Worm (Caenorhabditis elegans) whole organism, midembryonic: ENCODE data around the gene gld-3.

ENCODE experiments used
- T22C8.4 ChIP-seq: fragments of 200-800 bp; sonication (Bioruptor generic); IDR thresholded peaks from 2 replicates; pipeline ENCODE4 v1.3.6; 2022; ENCODE audit warnings: missing genetic modification characterization, missing compliant biosample characterization
- cog-1 ChIP-seq: sonication (generic microtip); optimal IDR thresholded peaks from 2 replicates; lab custom pipeline; 2016; ENCODE audit warnings: missing genetic modification characterization, missing compliant biosample characterization
- flt-1 ChIP-seq: fragments of 200-800 bp; sonication (Bioruptor generic); IDR thresholded peaks from 2 replicates; pipeline ENCODE4 v1.3.6; 2022; ENCODE audit warnings: missing genetic modification characterization, missing compliant biosample characterization
- klf-2 ChIP-seq: fragments of 200-800 bp; sonication (Bioruptor generic); conservative IDR thresholded peaks from 2 replicates; pipeline ENCODE4 v1.3.6; 2022; ENCODE audit warnings: missing genetic modification reagents, missing genetic modification characterization, missing compliant biosample characterization
- med-1 ChIP-seq: sonication (generic microtip); optimal IDR thresholded peaks from 2 replicates; lab custom pipeline; 2017; ENCODE audit warnings: missing genetic modification characterization, mild to moderate bottlenecking, missing compliant biosample characterization, antibody characterized with exemption, missing genetic modification reagents; ENCODE audit not compliant: insufficient read depth
- ref-1 ChIP-seq: fragments of 200-800 bp; sonication (Bioruptor generic); conservative IDR thresholded peaks from 2 replicates; pipeline ENCODE4 v1.3.6; 2022; ENCODE audit warnings: missing genetic modification reagents, missing genetic modification characterization, missing compliant biosample characterization
- tab-1 ChIP-seq: fragments of 200-800 bp; sonication (Bioruptor generic); IDR thresholded peaks from 2 replicates; pipeline ENCODE4 v1.3.6; 2022; ENCODE audit warnings: missing genetic modification characterization, missing compliant biosample characterization
- ztf-23 ChIP-seq: fragments of 200-800 bp; sonication (Bioruptor generic); IDR thresholded peaks from 2 replicates; pipeline ENCODE4 v1.3.6; 2022; ENCODE audit warnings: missing genetic modification reagents, missing genetic modification characterization, missing compliant biosample characterization
- ztf-29 ChIP-seq: fragments of 200-800 bp; sonication (Bioruptor generic); IDR thresholded peaks from 2 replicates; pipeline ENCODE4 v1.3.6; 2022; ENCODE audit warnings: missing genetic modification reagents, missing genetic modification characterization, missing compliant biosample characterization

Gene gld-3

DNA sequence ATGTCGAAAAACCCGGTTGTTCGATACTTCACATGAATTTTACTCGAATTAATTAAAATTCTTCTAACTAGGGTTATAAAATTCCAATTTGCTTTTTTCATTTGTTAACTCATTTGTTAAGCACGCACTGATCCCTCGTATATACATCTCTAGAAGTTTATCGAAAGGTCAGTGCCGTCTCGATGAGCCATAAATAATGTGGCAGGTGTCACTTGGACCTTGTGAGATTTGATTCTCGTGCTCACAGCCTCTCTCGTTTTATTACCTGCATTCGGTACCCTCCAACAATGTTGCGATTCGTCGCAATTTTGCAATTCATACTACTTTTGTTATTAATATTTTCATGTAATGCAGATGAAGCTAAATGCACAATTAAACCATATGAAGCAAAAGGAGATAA lies 16.1 kb upstream of the gld-3 start, which contains the start of gene spon-1:
spon-1 (plus strand) TSS at position 208 of the 400 bp plus-strand sequence.
- TF ChIP-seq cog-1 (tag; lab: Kevin White, UChicago) (no peak), tab-1 (GFP tag; lab: Robert Waterston, UW) (no peak), klf-2 (GFP tag; lab: Robert Waterston, UW) (no peak), flt-1 (GFP tag; lab: Robert Waterston, UW) (no peak), ztf-29 (GFP tag; lab: Robert Waterston, UW) (no peak)

DNA sequence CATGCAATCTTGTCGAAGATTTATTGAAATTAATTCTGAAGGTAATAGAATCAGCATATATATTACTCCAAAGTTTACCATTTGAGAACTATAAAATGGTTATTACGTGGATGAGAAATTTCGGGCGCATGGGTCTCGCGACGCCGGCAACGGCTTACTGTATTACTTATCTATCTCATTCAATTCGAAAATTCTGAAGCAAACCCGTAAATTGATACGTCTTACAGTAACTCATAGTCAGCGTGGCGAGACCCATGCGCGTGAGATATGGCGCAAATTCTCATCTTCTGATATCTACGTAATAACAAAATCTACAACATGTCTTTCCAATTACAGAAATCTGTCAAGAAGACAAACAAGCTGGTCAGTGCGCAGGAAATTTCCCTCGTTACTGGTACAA lies 12.9 kb upstream of the gld-3 start:
- TF ChIP-seq T22C8.4 (GFP tag; lab: Robert Waterston, UW) = no peak
- TF ChIP-seq ref-1 (GFP tag; lab: Robert Waterston, UW) = no peak
- no peak for TF ChIP-seq med-1

DNA sequence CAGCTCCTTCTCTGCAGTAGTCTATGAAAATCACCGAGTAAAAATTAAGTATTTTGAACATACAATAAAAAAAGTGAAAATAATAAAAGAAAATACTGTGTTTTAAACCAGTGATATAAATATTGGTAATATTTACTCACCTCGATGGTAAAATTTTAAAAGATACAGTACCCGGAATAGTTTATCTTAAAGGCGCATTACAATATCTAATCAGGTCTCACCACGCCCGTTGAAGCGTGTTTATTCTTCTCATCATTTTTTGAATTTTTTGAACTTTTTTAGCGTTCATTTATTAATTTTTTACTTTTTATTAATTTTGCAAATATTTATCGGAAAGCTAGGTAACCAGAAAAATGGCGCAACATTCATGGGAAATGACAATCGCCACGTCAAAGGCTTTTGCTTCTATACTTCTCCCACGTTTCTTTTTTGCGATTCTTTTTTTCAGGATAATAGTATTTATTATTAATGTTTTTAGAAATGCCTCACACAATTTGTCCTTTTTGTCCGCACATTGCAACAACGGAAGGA lies 10.6 kb upstream of the gld-3 start, which contains the start of gene F10E7.2:
F10E7.2 (plus strand) TSS at position 481 of the 531 bp plus-strand sequence.
- TF ChIP-seq flt-1 (GFP tag; lab: Robert Waterston, UW) (no peak), tab-1 (GFP tag; lab: Robert Waterston, UW) (no peak), klf-2 (GFP tag; lab: Robert Waterston, UW) (no peak), ztf-23 (no peak), T22C8.4 (GFP tag; lab: Robert Waterston, UW) (no peak), med-1 (no peak), ztf-29 (GFP tag; lab: Robert Waterston, UW) (no peak), cog-1 (tag; lab: Kevin White, UChicago) (no peak)

ce11 chrII:7122661-7123418 lies 9.6 kb upstream of the gld-3 start, which contains the start of gene F10E7.11:
TSS of gene F10E7.11 (minus strand) at chrII:7122892.
- no peak for TF ChIP-seq ref-1 (GFP tag; lab: Robert Waterston, UW)
- TF ChIP-seq klf-2 (GFP tag; lab: Robert Waterston, UW) = no peak

DNA sequence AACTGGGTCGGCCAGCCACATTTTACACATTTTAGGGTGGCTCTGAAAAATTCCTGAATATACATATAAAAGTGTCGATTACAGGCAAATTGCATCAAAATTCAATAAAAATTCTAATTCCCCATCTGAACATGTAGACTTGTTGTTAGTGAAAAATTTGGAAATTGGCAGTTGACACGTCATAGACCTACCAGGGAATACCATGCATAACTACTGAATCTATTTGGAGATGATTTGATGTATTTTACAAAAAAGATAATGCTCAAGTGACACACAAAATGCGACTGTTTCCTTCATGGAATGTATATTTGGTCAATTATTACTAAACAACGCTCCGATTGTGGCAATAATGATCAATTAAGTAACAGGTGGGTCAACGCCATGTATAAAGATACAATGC lies 6.0 kb upstream of the gld-3 start, which contains the start of gene F10E7.1:
F10E7.1 (plus strand) TSS at position 301 of the 400 bp plus-strand sequence.
- TF ChIP-seq flt-1 (GFP tag; lab: Robert Waterston, UW) = no peak
- no peak for TF ChIP-seq cog-1 (tag; lab: Kevin White, UChicago)
- TF ChIP-seq ztf-23 = no peak
- no peak for TF ChIP-seq klf-2 (GFP tag; lab: Robert Waterston, UW)
- no peak for TF ChIP-seq tab-1 (GFP tag; lab: Robert Waterston, UW)
- TF ChIP-seq T22C8.4 (GFP tag; lab: Robert Waterston, UW) = no peak
- TF ChIP-seq med-1 = no peak
- TF ChIP-seq ztf-29 (GFP tag; lab: Robert Waterston, UW) = no peak
- TF ChIP-seq ref-1 (GFP tag; lab: Robert Waterston, UW) = no peak

ce11 chrII:7139064-7139463 lies 6.6 kb downstream of the gld-3 start:
- no peak for TF ChIP-seq tab-1 (GFP tag; lab: Robert Waterston, UW)
- TF ChIP-seq flt-1 (GFP tag; lab: Robert Waterston, UW) = no peak
- no peak for TF ChIP-seq cog-1 (tag; lab: Kevin White, UChicago)
- no peak for TF ChIP-seq med-1
- TF ChIP-seq ztf-23 = no peak
- TF ChIP-seq klf-2 (GFP tag; lab: Robert Waterston, UW) = no peak
- no peak for TF ChIP-seq ztf-29 (GFP tag; lab: Robert Waterston, UW)
- no peak for TF ChIP-seq T22C8.4 (GFP tag; lab: Robert Waterston, UW)
- TF ChIP-seq ref-1 (GFP tag; lab: Robert Waterston, UW) = no peak

DNA sequence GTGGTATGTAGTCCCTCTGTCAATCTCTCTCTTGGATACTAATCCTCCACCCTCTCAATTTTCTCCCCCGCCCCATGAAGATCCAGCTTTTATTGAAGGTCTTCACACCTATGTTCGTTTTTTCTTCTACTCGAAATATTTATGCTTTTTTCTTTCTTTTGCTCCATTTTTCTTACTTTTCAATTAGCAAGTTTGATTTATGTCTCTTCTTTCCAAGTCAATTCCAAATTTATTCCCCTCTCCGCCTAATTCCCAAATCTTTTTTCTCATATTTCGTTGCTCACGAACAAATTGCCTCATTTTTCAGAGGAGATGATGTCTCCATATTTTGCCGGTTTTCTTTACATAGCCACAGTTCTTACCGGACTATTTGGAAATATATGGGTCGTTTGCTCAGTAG lies 11.9 kb downstream of the gld-3 start, which contains the start of gene npr-31:
npr-31 (plus strand) TSS at position 301 of the 400 bp plus-strand sequence.
- TF ChIP-seq T22C8.4 (GFP tag; lab: Robert Waterston, UW) = no peak
- no peak for TF ChIP-seq ztf-29 (GFP tag; lab: Robert Waterston, UW)
- no peak for TF ChIP-seq klf-2 (GFP tag; lab: Robert Waterston, UW)
- TF ChIP-seq cog-1 (tag; lab: Kevin White, UChicago) = no peak
- TF ChIP-seq flt-1 (GFP tag; lab: Robert Waterston, UW) = no peak
- TF ChIP-seq ztf-23 = no peak
- TF ChIP-seq med-1 = no peak
- no peak for TF ChIP-seq tab-1 (GFP tag; lab: Robert Waterston, UW)
- TF ChIP-seq ref-1 (GFP tag; lab: Robert Waterston, UW) = no peak

DNA sequence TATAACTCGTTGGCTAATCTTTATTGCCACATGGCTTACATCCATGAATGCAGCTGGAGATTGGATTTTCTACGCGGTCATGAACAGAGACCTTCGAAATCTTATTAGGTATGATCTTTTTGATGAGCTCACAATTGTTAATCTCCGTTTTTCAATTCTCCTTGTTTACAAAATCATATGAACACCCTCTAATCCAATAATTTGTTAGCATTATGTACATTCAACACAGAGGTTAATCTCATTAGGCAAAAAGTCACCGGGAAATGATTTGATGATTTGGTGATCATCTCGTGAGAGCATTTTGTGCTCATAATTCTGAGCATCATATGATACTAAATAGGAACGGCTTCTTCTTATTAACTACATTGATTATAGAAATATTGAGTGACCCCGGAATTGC lies 13.8 kb downstream of the gld-3 start:
- TF ChIP-seq cog-1 (tag; lab: Kevin White, UChicago) = no peak

DNA sequence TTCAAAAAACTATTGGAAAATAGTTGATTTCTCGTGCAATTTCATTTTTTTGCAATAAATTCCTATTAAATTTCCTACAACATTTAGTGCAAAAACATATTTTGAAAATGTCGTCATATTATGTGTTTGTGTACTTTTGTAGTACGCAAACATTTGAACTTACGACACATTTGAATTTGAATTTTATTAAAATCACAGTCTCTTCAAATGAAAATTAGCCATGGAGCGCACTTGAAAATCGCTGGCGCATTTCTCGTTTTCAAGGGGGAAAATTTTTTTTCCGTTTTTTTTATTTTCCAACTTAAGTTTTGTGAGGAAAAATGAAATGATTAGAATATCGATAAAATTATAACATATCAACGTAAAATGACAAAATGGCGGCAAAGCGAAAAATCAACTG lies 15.1 kb downstream of the gld-3 start:
- no peak for TF ChIP-seq klf-2 (GFP tag; lab: Robert Waterston, UW)
- TF ChIP-seq ztf-23 = no peak
- TF ChIP-seq ref-1 (GFP tag; lab: Robert Waterston, UW) = no peak
- TF ChIP-seq cog-1 (tag; lab: Kevin White, UChicago) = no peak
- TF ChIP-seq med-1 = no peak
- no peak for TF ChIP-seq T22C8.4 (GFP tag; lab: Robert Waterston, UW)
- no peak for TF ChIP-seq tab-1 (GFP tag; lab: Robert Waterston, UW)
- no peak for TF ChIP-seq ztf-29 (GFP tag; lab: Robert Waterston, UW)
- TF ChIP-seq flt-1 (GFP tag; lab: Robert Waterston, UW) = no peak

DNA sequence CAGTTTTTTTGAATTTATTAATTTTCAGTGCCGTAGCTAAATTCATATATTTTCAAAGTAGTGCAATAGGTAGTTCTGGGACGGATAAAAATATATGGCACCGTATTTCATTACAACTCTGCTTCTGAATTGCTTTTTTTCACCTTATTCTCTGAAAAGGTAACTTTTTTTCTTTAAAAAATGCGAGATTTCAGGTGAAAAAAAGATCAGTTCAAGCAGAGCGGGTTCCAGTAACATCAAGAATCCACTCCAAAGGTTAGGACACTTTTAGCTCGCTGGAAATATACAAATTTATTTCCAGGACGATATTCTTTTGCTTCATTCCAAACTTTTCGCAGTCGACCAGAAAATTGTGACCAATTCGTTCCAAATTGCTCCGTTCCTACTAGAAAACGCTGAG lies 15.7 kb downstream of the gld-3 start, which contains the start of gene T07F8.1:
T07F8.1 (plus strand) TSS at position 301 of the 400 bp plus-strand sequence.
- TF ChIP-seq cog-1 (tag; lab: Kevin White, UChicago) = no peak
- TF ChIP-seq ref-1 (GFP tag; lab: Robert Waterston, UW) = no peak
- no peak for TF ChIP-seq flt-1 (GFP tag; lab: Robert Waterston, UW)
- TF ChIP-seq ztf-23 = no peak
- no peak for TF ChIP-seq med-1
- TF ChIP-seq klf-2 (GFP tag; lab: Robert Waterston, UW) = no peak
- no peak for TF ChIP-seq T22C8.4 (GFP tag; lab: Robert Waterston, UW)
- TF ChIP-seq ztf-29 (GFP tag; lab: Robert Waterston, UW) = no peak
- TF ChIP-seq tab-1 (GFP tag; lab: Robert Waterston, UW) = no peak
